Fruit fly (Drosophila melanogaster) whole organism, prepupa: Measurements from ENCODE around the gene Or7a.

Experiments used
- Blimp-1 ChIP-seq: fragments of 200-800 bp; sonication (Bioruptor generic); optimal IDR thresholded peaks from 3 replicates; lab custom pipeline; 2017; ENCODE audit warnings: missing biosample characterization, missing genetic modification characterization, mild to moderate bottlenecking, moderate library complexity, missing genetic modification reagents
- CG10631 ChIP-seq: fragments of 200-800 bp; sonication (Bioruptor generic); optimal IDR thresholded peaks from 2 replicates; lab custom pipeline; 2016; ENCODE audit warnings: missing biosample characterization, missing genetic modification characterization
- CG10669 ChIP-seq: fragments of 200-800 bp; sonication (Bioruptor generic); optimal IDR thresholded peaks from 3 replicates; lab custom pipeline; 2018; ENCODE audit warnings: missing biosample characterization, mild to moderate bottlenecking, missing genetic modification characterization, moderate library complexity
- CG11294 ChIP-seq: fragments of 200-800 bp; sonication (Bioruptor generic); IDR thresholded peaks from 2 replicates; pipeline ENCODE4 v1.3.6; 2022; ENCODE audit warnings: missing biosample characterization, missing genetic modification characterization
- CG11902 ChIP-seq: fragments of 200-800 bp; sonication (Bioruptor generic); optimal IDR thresholded peaks from 3 replicates; lab custom pipeline; 2016; ENCODE audit warnings: missing biosample characterization, missing genetic modification characterization
- CG15336 ChIP-seq: fragments of 200-800 bp; sonication (Bioruptor generic); IDR thresholded peaks from 2 replicates; pipeline ENCODE4 v1.3.6; 2022; ENCODE audit warnings: missing biosample characterization, missing genetic modification characterization
- CG16779 ChIP-seq: fragments of 200-800 bp; sonication (Bioruptor generic); optimal IDR thresholded peaks from 3 replicates; lab custom pipeline; 2017; ENCODE audit warnings: missing biosample characterization, mild to moderate bottlenecking, missing genetic modification characterization
- CG3032 ChIP-seq: fragments of 200-800 bp; optimal IDR thresholded peaks from 2 replicates; lab custom pipeline; 2019; ENCODE audit warnings: missing biosample characterization, mild to moderate bottlenecking, missing genetic modification characterization, moderate library complexity
- CG31627 ChIP-seq: fragments of 200-800 bp; sonication (Bioruptor generic); optimal IDR thresholded peaks from 3 replicates; lab custom pipeline; 2016; ENCODE audit warnings: missing biosample characterization, missing genetic modification characterization
- CG32006 ChIP-seq: fragments of 200-800 bp; sonication (Bioruptor generic); optimal IDR thresholded peaks from 3 replicates; lab custom pipeline; 2017; ENCODE audit warnings: missing biosample characterization, mild to moderate bottlenecking, missing genetic modification characterization
- CG34406 ChIP-seq: fragments of 200-800 bp; sonication (Bioruptor generic); optimal IDR thresholded peaks from 3 replicates; lab custom pipeline; 2016; ENCODE audit warnings: missing biosample characterization, missing genetic modification characterization
- CG3919 ChIP-seq: fragments of 200-800 bp; sonication (Bioruptor generic); optimal IDR thresholded peaks from 3 replicates; lab custom pipeline; 2016; ENCODE audit warnings: missing biosample characterization, missing genetic modification characterization
- CG4318 ChIP-seq: fragments of 200-800 bp; sonication (Bioruptor generic); optimal IDR thresholded peaks from 3 replicates; lab custom pipeline; 2017; ENCODE audit warnings: missing biosample characterization, mild to moderate bottlenecking, missing genetic modification characterization
- CG6163 ChIP-seq: fragments of 200-800 bp; sonication (Bioruptor generic); IDR thresholded peaks from 3 replicates; pipeline ENCODE4 v1.3.6; 2022; ENCODE audit warnings: missing biosample characterization, missing genetic modification characterization
- CG6276 ChIP-seq: fragments of 200-800 bp; sonication (Bioruptor generic); optimal IDR thresholded peaks from 2 replicates; lab custom pipeline; 2017; ENCODE audit warnings: missing biosample characterization, mild to moderate bottlenecking, missing genetic modification characterization
- CG6792 ChIP-seq: fragments of 200-800 bp; sonication (Bioruptor generic); optimal IDR thresholded peaks from 3 replicates; lab custom pipeline; 2016; ENCODE audit warnings: missing biosample characterization, missing genetic modification characterization
- CG6808 ChIP-seq: fragments of 200-800 bp; sonication (Bioruptor generic); optimal IDR thresholded peaks from 3 replicates; lab custom pipeline; 2017; ENCODE audit warnings: missing biosample characterization, missing genetic modification characterization, mild to moderate bottlenecking, moderate library complexity, missing genetic modification reagents
- CG8119 ChIP-seq: fragments of 200-800 bp; sonication (Bioruptor generic); IDR thresholded peaks from 3 replicates; pipeline ENCODE4 v1.3.6; 2022; ENCODE audit warnings: missing biosample characterization, missing genetic modification characterization
- CG8319 ChIP-seq: fragments of 200-800 bp; sonication (Bioruptor generic); optimal IDR thresholded peaks from 3 replicates; lab custom pipeline; 2016; ENCODE audit warnings: missing biosample characterization, missing genetic modification characterization
- CG8632 ChIP-seq: fragments of 200-800 bp; sonication (Bioruptor generic); optimal IDR thresholded peaks from 3 replicates; lab custom pipeline; 2016; ENCODE audit warnings: missing biosample characterization, missing genetic modification characterization
- CG9139 ChIP-seq: fragments of 200-800 bp; sonication (Bioruptor generic); optimal IDR thresholded peaks from 3 replicates; lab custom pipeline; 2017; ENCODE audit warnings: missing biosample characterization, mild to moderate bottlenecking, missing genetic modification characterization
- Eip75B ChIP-seq: fragments of 200-800 bp; sonication (Bioruptor generic); optimal IDR thresholded peaks from 3 replicates; lab custom pipeline; 2016; ENCODE audit warnings: missing biosample characterization, missing genetic modification characterization
- Eip78C ChIP-seq: fragments of 200-800 bp; sonication (Bioruptor generic); peaks from one replicate; lab custom pipeline; 2016; ENCODE audit warnings: missing biosample characterization, missing genetic modification characterization
- Eip93F ChIP-seq: fragments of 200-800 bp; sonication (Bioruptor generic); optimal IDR thresholded peaks from 2 replicates; lab custom pipeline; 2016; ENCODE audit warnings: missing biosample characterization, mild to moderate bottlenecking, missing genetic modification characterization
- Ets96B ChIP-seq: fragments of 200-800 bp; optimal IDR thresholded peaks from 2 replicates; lab custom pipeline; 2019; ENCODE audit warnings: missing biosample characterization, mild to moderate bottlenecking, missing genetic modification characterization, moderate library complexity
- Gug ChIP-seq: fragments of 200-800 bp; sonication (Bioruptor generic); IDR thresholded peaks from 2 replicates; pipeline ENCODE4 v1.3.6; 2022; ENCODE audit warnings: missing biosample characterization, missing genetic modification characterization
- Hr38 ChIP-seq: sonication (Bioruptor generic); optimal IDR thresholded peaks from 2 replicates; lab custom pipeline; 2016; ENCODE audit warnings: missing biosample characterization, missing genetic modification characterization
- Hr39 ChIP-seq: fragments of 200-800 bp; sonication (Bioruptor generic); optimal IDR thresholded peaks from 2 replicates; lab custom pipeline; 2016; ENCODE audit warnings: missing biosample characterization, missing genetic modification characterization
- Hr4 ChIP-seq: fragments of 200-800 bp; sonication (Bioruptor generic); optimal IDR thresholded peaks from 3 replicates; lab custom pipeline; 2016; ENCODE audit warnings: missing biosample characterization, missing genetic modification characterization
- Lpt ChIP-seq: fragments of 200-800 bp; sonication (Bioruptor generic); optimal IDR thresholded peaks from 3 replicates; lab custom pipeline; 2016; ENCODE audit warnings: missing biosample characterization, missing genetic modification characterization
- Met ChIP-seq: fragments of 200-800 bp; sonication (Bioruptor generic); optimal IDR thresholded peaks from 3 replicates; lab custom pipeline; 2016; ENCODE audit warnings: missing biosample characterization, missing genetic modification characterization
- Smox ChIP-seq: fragments of 200-800 bp; sonication (Bioruptor generic); optimal IDR thresholded peaks from 3 replicates; lab custom pipeline; 2016; ENCODE audit warnings: missing biosample characterization, missing genetic modification characterization
- Sox102F ChIP-seq: fragments of 200-800 bp; sonication (Bioruptor generic); optimal IDR thresholded peaks from 2 replicates; lab custom pipeline; 2016; ENCODE audit warnings: missing biosample characterization, mild to moderate bottlenecking, missing genetic modification characterization
- Sox14 ChIP-seq: fragments of 200-800 bp; sonication (Bioruptor generic); optimal IDR thresholded peaks from 3 replicates; lab custom pipeline; 2016; ENCODE audit warnings: missing biosample characterization, missing genetic modification characterization
- Sox15 ChIP-seq: fragments of 200-800 bp; sonication (Bioruptor generic); optimal IDR thresholded peaks from 3 replicates; lab custom pipeline; 2016; ENCODE audit warnings: missing biosample characterization, missing genetic modification characterization
- achi ChIP-seq: fragments of 200-800 bp; sonication (Bioruptor generic); optimal IDR thresholded peaks from 3 replicates; lab custom pipeline; 2016; ENCODE audit warnings: missing biosample characterization, missing genetic modification characterization
- dac ChIP-seq: fragments of 200-800 bp; sonication (Bioruptor generic); optimal IDR thresholded peaks from 2 replicates; lab custom pipeline; 2017; ENCODE audit warnings: missing biosample characterization, mild to moderate bottlenecking, missing genetic modification characterization
- esn ChIP-seq: fragments of 200-800 bp; sonication (Bioruptor generic); optimal IDR thresholded peaks from 2 replicates; lab custom pipeline; 2016; ENCODE audit warnings: missing biosample characterization, mild to moderate bottlenecking, missing genetic modification characterization, moderate library complexity
- fd59A ChIP-seq: fragments of 200-800 bp; sonication (Bioruptor generic); optimal IDR thresholded peaks from 2 replicates; lab custom pipeline; 2017; ENCODE audit warnings: missing biosample characterization, mild to moderate bottlenecking, missing genetic modification characterization, missing genetic modification reagents
- fkh ChIP-seq: fragments of 200-800 bp; sonication (Bioruptor generic); optimal IDR thresholded peaks from 3 replicates; lab custom pipeline; 2017; ENCODE audit warnings: missing biosample characterization, mild to moderate bottlenecking, missing genetic modification characterization, moderate library complexity
- net ChIP-seq: fragments of 200-800 bp; sonication (Bioruptor generic); optimal IDR thresholded peaks from 3 replicates; lab custom pipeline; 2016; ENCODE audit warnings: missing biosample characterization, missing genetic modification characterization
- salr ChIP-seq, 2 experiments: fragments of 200-800 bp; sonication (Bioruptor generic); optimal IDR thresholded peaks; 3 replicates each; lab custom pipeline; 2016 to 2018; ENCODE audit warnings: missing biosample characterization in 2 of 2, missing genetic modification characterization in 2 of 2, mild to moderate bottlenecking in 1 of 2
- spab ChIP-seq: fragments of 200-800 bp; sonication (Bioruptor generic); optimal IDR thresholded peaks from 2 replicates; lab custom pipeline; 2017; ENCODE audit warnings: missing biosample characterization, mild to moderate bottlenecking, missing genetic modification characterization, missing genetic modification reagents
- svp ChIP-seq: fragments of 200-800 bp; sonication (Bioruptor generic); peaks from one replicate; lab custom pipeline; 2016; ENCODE audit warnings: missing biosample characterization, missing genetic modification characterization
- vri ChIP-seq: fragments of 200-800 bp; sonication (Bioruptor generic); optimal IDR thresholded peaks from 3 replicates; lab custom pipeline; 2016; ENCODE audit warnings: missing biosample characterization, mild to moderate bottlenecking, missing genetic modification characterization

Gene Or7a

DNA sequence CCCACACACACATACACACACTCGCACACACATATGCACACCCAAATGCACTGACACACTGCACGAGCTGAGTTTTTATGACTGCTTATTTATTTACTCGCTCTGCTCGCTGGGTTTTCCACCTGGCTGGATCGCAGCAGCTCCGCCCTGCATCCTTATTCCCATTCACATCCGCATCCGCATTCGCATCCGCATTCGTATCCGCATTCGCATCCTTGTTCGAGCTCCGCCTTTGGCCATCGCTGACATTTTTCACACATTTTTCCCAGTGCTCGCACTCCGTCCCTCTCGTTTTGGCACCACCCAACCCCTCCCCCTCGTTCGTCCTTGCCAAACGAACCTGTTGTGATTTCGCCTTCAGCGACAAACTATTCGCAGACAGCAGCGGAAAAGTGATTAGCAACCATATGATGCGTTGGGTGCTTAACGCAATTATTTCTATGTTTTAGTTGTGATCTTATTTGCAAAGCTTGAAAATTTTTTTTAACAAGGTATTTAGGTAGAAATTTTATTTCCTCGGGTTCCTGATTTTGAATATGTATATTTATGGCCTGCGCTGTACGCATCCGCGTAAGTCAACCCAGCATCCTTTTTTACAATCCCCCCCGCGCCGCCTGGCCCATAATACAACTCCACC lies 45.7 kb upstream of the Or7a start (continued):
- peak; percentile 14 for TF ChIP-seq vri (GFP tag; lab: Kevin White, UChicago)
- TF ChIP-seq dac = peak; percentile 3
- TF ChIP-seq achi (GFP tag; lab: Kevin White, UChicago) = peak; percentile 69
- peak; percentile 39 for TF ChIP-seq CG8319 (GFP tag; lab: Kevin White, UChicago)
- peak; percentile 85 for TF ChIP-seq CG3032 (tag; lab: Kevin White, UChicago)
- peak; percentile 57 for TF ChIP-seq Met (GFP tag; lab: Kevin White, UChicago)
- TF ChIP-seq CG15336 (GFP tag; lab: Robert Waterston, UW) = peak; percentile 79
- TF ChIP-seq Sox102F (GFP tag; lab: Kevin White, UChicago) = peak; percentile 27
- peak; percentile 84 for TF ChIP-seq CG10669 (GFP tag; lab: Kevin White, UChicago)
- peak; percentile 42 for TF ChIP-seq Smox (GFP tag; lab: Kevin White, UChicago)
- no peak for TF ChIP-seq Eip93F
- peak; percentile 72 for TF ChIP-seq spab (GFP tag; lab: Kevin White, UChicago)
- peak; percentile 31 for TF ChIP-seq CG11902 (GFP tag; lab: Kevin White, UChicago)
- TF ChIP-seq esn (GFP tag; lab: Kevin White, UChicago) = peak; percentile 57
- peak; percentile 58 for TF ChIP-seq Lpt (GFP tag; lab: Kevin White, UChicago)
- TF ChIP-seq Hr4 = peak; percentile 75
- TF ChIP-seq Sox14 (GFP tag; lab: Kevin White, UChicago) = peak; percentile 70

DNA sequence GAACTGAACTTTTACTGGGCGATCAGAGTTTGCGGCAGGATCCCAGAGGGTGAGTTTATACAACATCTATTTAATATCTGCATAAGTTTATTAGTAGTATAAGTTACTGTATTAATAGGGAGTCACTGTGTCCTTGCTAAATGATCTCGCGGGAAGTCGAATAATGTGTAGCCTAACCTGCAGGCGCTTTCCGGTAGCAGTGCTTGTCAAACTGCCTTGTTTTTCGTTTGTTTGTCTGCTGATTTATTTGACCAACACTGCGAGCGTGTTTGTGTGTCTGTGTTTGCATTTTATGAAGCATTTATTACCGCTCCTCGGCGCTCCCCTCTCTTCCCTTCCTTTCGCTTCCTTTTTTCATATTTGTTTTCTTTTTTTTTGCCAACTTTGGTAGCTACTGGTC lies 45.1 kb upstream of the Or7a start:
- TF ChIP-seq Hr4 (no peak), dac (no peak), fkh (peak; percentile 23), salr (GFP tag; optimal IDR thresholded peaks at IDR 0.05; lab: Kevin White, UChicago) (no peak), CG31627 (GFP tag; lab: Kevin White, UChicago) (no peak), CG8632 (GFP tag; lab: Kevin White, UChicago) (no peak), CG6163 (peak; percentile 7; the same call in 1 of the 3 replicates), CG6792 (no peak), CG9139 (GFP tag; lab: Kevin White, UChicago) (no peak), Eip78C (peak; percentile 9), CG6808 (GFP tag; lab: Kevin White, UChicago) (no peak), CG16779 (tag; lab: Kevin White, UChicago) (no peak), CG32006 (GFP tag; lab: Kevin White, UChicago) (no peak), Sox15 (no peak), CG3919 (no peak), CG6276 (no peak), CG3032 (tag; lab: Kevin White, UChicago) (no peak), CG10669 (GFP tag; lab: Kevin White, UChicago) (no peak)

dm6 chrX:8207054-8207453 lies 41.5 kb upstream of the Or7a start:
- no peak for TF ChIP-seq CG3032 (tag; lab: Kevin White, UChicago)
- TF ChIP-seq CG6792 = peak; percentile 2
- peak; percentile 11 for TF ChIP-seq Sox14 (GFP tag; lab: Kevin White, UChicago)
- peak; percentile 42 for TF ChIP-seq CG10631
- TF ChIP-seq CG6163 = 0 out of 3 replicates have a peak, but pooled peaks have one; percentile 46
- TF ChIP-seq CG8119 = peak; percentile 46; the same call in 2 of the 3 replicates
- TF ChIP-seq CG11294 (GFP tag; lab: Robert Waterston, UW) = no peak
- TF ChIP-seq CG9139 (GFP tag; lab: Kevin White, UChicago) = no peak
- no peak for TF ChIP-seq CG34406
- TF ChIP-seq fkh = no peak
- peak; percentile 6 for TF ChIP-seq CG4318 (GFP tag; lab: Kevin White, UChicago)
- peak; percentile 31 for TF ChIP-seq achi (GFP tag; lab: Kevin White, UChicago)
- TF ChIP-seq Ets96B (tag; lab: Kevin White, UChicago) = peak; percentile 39
- no peak for TF ChIP-seq Hr38 (GFP tag; lab: Kevin White, UChicago)
- TF ChIP-seq vri (GFP tag; lab: Kevin White, UChicago) = no peak
- peak; percentile 20 for TF ChIP-seq Hr39 (GFP tag; lab: Kevin White, UChicago)
- TF ChIP-seq spab (GFP tag; lab: Kevin White, UChicago) = no peak
- peak; percentile 25 for TF ChIP-seq CG8632 (GFP tag; lab: Kevin White, UChicago)
- peak; percentile 16 for TF ChIP-seq net (GFP tag; lab: Kevin White, UChicago)
- no peak for TF ChIP-seq Blimp-1
- no peak for TF ChIP-seq dac
- no peak for TF ChIP-seq Smox (GFP tag; lab: Kevin White, UChicago)
- no peak for TF ChIP-seq svp (GFP tag; lab: Kevin White, UChicago)
- TF ChIP-seq Gug (GFP tag; lab: Robert Waterston, UW) = peak; percentile 41; the same call in 1 of the 2 replicates
- no peak for TF ChIP-seq Eip75B
- TF ChIP-seq CG31627 (GFP tag; lab: Kevin White, UChicago) = no peak
- TF ChIP-seq esn (GFP tag; lab: Kevin White, UChicago) = no peak
- TF ChIP-seq Met (GFP tag; lab: Kevin White, UChicago) = no peak
- no peak for TF ChIP-seq CG8319 (GFP tag; lab: Kevin White, UChicago)
- TF ChIP-seq fd59A (GFP tag; lab: Kevin White, UChicago) = no peak
